Fruit fly (Drosophila melanogaster) whole organism, embryonic: ENCODE measurements around the gene CG5157.

Source experiments
- CG10209 ChIP-seq: fragments of 200-800 bp; sonication (Bioruptor generic); optimal IDR thresholded peaks from 3 replicates; lab custom pipeline; 2017; ENCODE audit warnings: missing biosample characterization, mild to moderate bottlenecking, missing genetic modification characterization, missing genetic modification reagents
- CG11560 ChIP-seq: fragments of 200-800 bp; sonication (Bioruptor generic); IDR thresholded peaks from 3 replicates; pipeline ENCODE4 v1.3.6; 2022; ENCODE audit warnings: missing biosample characterization, missing genetic modification characterization
- CG13624 ChIP-seq: fragments of 200-800 bp; sonication (Bioruptor generic); optimal IDR thresholded peaks from 2 replicates; lab custom pipeline; 2016; ENCODE audit warnings: missing biosample characterization, missing genetic modification characterization
- CG14710 ChIP-seq: fragments of 200-800 bp; sonication (Bioruptor generic); optimal IDR thresholded peaks from 3 replicates; lab custom pipeline; 2019; ENCODE audit warnings: missing biosample characterization, mild to moderate bottlenecking, missing genetic modification characterization, moderate library complexity
- CG14860 ChIP-seq: fragments of 200-800 bp; sonication (Bioruptor generic); IDR thresholded peaks from 3 replicates; pipeline ENCODE4 v1.3.6; 2022; ENCODE audit warnings: missing biosample characterization, missing genetic modification characterization; ENCODE audit not compliant: partially characterized antibody
- CG15696 ChIP-seq: fragments of 200-800 bp; sonication (Bioruptor generic); optimal IDR thresholded peaks from 2 replicates; lab custom pipeline; 2019; ENCODE audit warnings: missing biosample characterization, mild to moderate bottlenecking, missing genetic modification characterization, moderate library complexity
- CG17186 ChIP-seq: fragments of 200-800 bp; sonication (Bioruptor generic); optimal IDR thresholded peaks from 3 replicates; lab custom pipeline; 2017; ENCODE audit warnings: missing biosample characterization, missing genetic modification reagents, missing genetic modification characterization
- CG17328 ChIP-seq: fragments of 200-800 bp; sonication (Bioruptor generic); IDR thresholded peaks from 2 replicates; pipeline ENCODE4 v1.3.6; 2022; ENCODE audit warnings: missing biosample characterization, missing genetic modification characterization
- CG2129 ChIP-seq: fragments of 200-800 bp; sonication (Bioruptor generic); IDR thresholded peaks from 2 replicates; pipeline ENCODE4 v1.3.6; 2022; ENCODE audit warnings: missing biosample characterization, missing genetic modification characterization; ENCODE audit not compliant: partially characterized antibody
- CG3065 ChIP-seq: fragments of 200-800 bp; sonication (Bioruptor generic); optimal IDR thresholded peaks from 2 replicates; lab custom pipeline; 2016; ENCODE audit warnings: missing biosample characterization, missing genetic modification characterization
- CG31388 ChIP-seq: fragments of 200-800 bp; sonication (Bioruptor generic); optimal IDR thresholded peaks from 2 replicates; lab custom pipeline; 2016; ENCODE audit warnings: missing biosample characterization, missing genetic modification characterization
- CG3163 ChIP-seq: fragments of 200-800 bp; sonication (Bioruptor generic); optimal IDR thresholded peaks from 3 replicates; lab custom pipeline; 2016; ENCODE audit warnings: missing biosample characterization, missing genetic modification characterization
- CG3407 ChIP-seq: fragments of 200-800 bp; sonication (Bioruptor generic); optimal IDR thresholded peaks from 2 replicates; lab custom pipeline; 2018; ENCODE audit warnings: missing biosample characterization, mild to moderate bottlenecking, missing genetic modification characterization
- CG3847 ChIP-seq: fragments of 200-800 bp; sonication (Bioruptor generic); IDR thresholded peaks from 2 replicates; pipeline ENCODE4 v1.3.6; 2022; ENCODE audit warnings: missing biosample characterization, missing genetic modification characterization
- CG4424 ChIP-seq: fragments of 200-800 bp; sonication (Bioruptor generic); optimal IDR thresholded peaks from 3 replicates; lab custom pipeline; 2016; ENCODE audit warnings: missing biosample characterization, missing genetic modification characterization
- CG5180 ChIP-seq: fragments of 200-800 bp; sonication (Bioruptor generic); optimal IDR thresholded peaks from 3 replicates; lab custom pipeline; 2017; ENCODE audit warnings: missing biosample characterization, missing genetic modification characterization, mild to moderate bottlenecking, moderate library complexity, missing genetic modification reagents
- CG5245 ChIP-seq: fragments of 200-800 bp; sonication (Bioruptor generic); optimal IDR thresholded peaks from 3 replicates; lab custom pipeline; 2016; ENCODE audit warnings: missing biosample characterization, missing genetic modification characterization
- CG8765 ChIP-seq: fragments of 200-800 bp; sonication (Bioruptor generic); IDR thresholded peaks from 2 replicates; pipeline ENCODE4 v1.3.6; 2022; ENCODE audit warnings: missing biosample characterization, missing genetic modification characterization
- CG9797 ChIP-seq: fragments of 200-800 bp; sonication (Bioruptor generic); optimal IDR thresholded peaks from 3 replicates; lab custom pipeline; 2018; ENCODE audit warnings: missing biosample characterization, mild to moderate bottlenecking, missing genetic modification characterization
- CG9932 ChIP-seq: fragments of 200-800 bp; sonication (Bioruptor generic); IDR thresholded peaks from 2 replicates; pipeline ENCODE4 v1.3.6; 2022; ENCODE audit warnings: missing biosample characterization, missing genetic modification characterization
- Deaf1 ChIP-seq: fragments of 200-800 bp; optimal IDR thresholded peaks from 3 replicates; lab custom pipeline; 2019; ENCODE audit warnings: missing biosample characterization, mild to moderate bottlenecking, missing genetic modification characterization, moderate library complexity
- Doc2 ChIP-seq: fragments of 200-800 bp; sonication (Bioruptor generic); IDR thresholded peaks from 2 replicates; pipeline ENCODE4 v1.3.6; 2022; ENCODE audit warnings: missing biosample characterization, missing genetic modification characterization
- Gug ChIP-seq: fragments of 200-800 bp; sonication (Bioruptor generic); IDR thresholded peaks from 4 replicates; pipeline ENCODE4 v1.3.6; 2022; ENCODE audit warnings: missing biosample characterization, missing genetic modification characterization
- HLHmδ ChIP-seq: fragments of 200-800 bp; sonication (Bioruptor generic); optimal IDR thresholded peaks from 2 replicates; lab custom pipeline; 2018; ENCODE audit warnings: missing biosample characterization, mild to moderate bottlenecking, missing genetic modification characterization, moderate library complexity
- Hr3 ChIP-seq: fragments of 200-800 bp; sonication (Bioruptor generic); optimal IDR thresholded peaks from 3 replicates; lab custom pipeline; 2016; ENCODE audit warnings: missing biosample characterization, missing genetic modification characterization
- MTF-1 ChIP-seq: fragments of 200-800 bp; sonication (Bioruptor generic); optimal IDR thresholded peaks from 2 replicates; lab custom pipeline; 2018; ENCODE audit warnings: missing biosample characterization, mild to moderate bottlenecking, missing genetic modification characterization, borderline replicate concordance
- NC2α ChIP-seq: fragments of 200-800 bp; sonication (Bioruptor generic); optimal IDR thresholded peaks from 2 replicates; lab custom pipeline; 2016; ENCODE audit warnings: missing biosample characterization, missing genetic modification characterization
- Nf-YA ChIP-seq: fragments of 200-800 bp; sonication (Bioruptor generic); IDR thresholded peaks from 2 replicates; pipeline ENCODE4 v1.3.6; 2022; ENCODE audit warnings: missing biosample characterization, missing genetic modification characterization
- Pdp1 ChIP-seq, 2 experiments: fragments of 200-800 bp; sonication (Bioruptor generic); optimal IDR thresholded peaks; 3 replicates each; lab custom pipeline; 2016; ENCODE audit warnings: missing biosample characterization in 2 of 2, missing genetic modification characterization in 2 of 2, mild to moderate bottlenecking in 1 of 2, moderate library complexity in 1 of 2
- Ptx1 ChIP-seq: fragments of 200-800 bp; sonication (Bioruptor generic); IDR thresholded peaks from 2 replicates; pipeline ENCODE4 v1.3.6; 2022; ENCODE audit warnings: missing biosample characterization, missing genetic modification characterization
- Trl ChIP-seq, 3 experiments: fragments of >200 bp in 2 of 3; fragments of 200-800 bp in 1 of 3; sonication (Bioruptor generic) in 1 of 3; optimal IDR thresholded peaks; 2 replicates in 1 of 3; 3 replicates in 2 of 3; lab custom pipeline; 2016 to 2017; ENCODE audit warnings: missing biosample characterization in 1 of 3, missing genetic modification characterization in 1 of 3
- cad ChIP-seq: fragments of >200 bp; optimal IDR thresholded peaks from 2 replicates; lab custom pipeline; 2017; ENCODE audit warnings: missing biosample characterization, missing genetic modification characterization
- cato ChIP-seq: fragments of 200-800 bp; sonication (Bioruptor generic); optimal IDR thresholded peaks from 2 replicates; lab custom pipeline; 2016; ENCODE audit warnings: missing biosample characterization, missing genetic modification characterization, borderline replicate concordance
- crol ChIP-seq: fragments of 200-800 bp; sonication (Bioruptor generic); IDR thresholded peaks from 2 replicates; pipeline ENCODE4 v1.3.6; 2022; ENCODE audit warnings: missing biosample characterization, missing genetic modification characterization
- dm ChIP-seq: fragments of 200-800 bp; sonication (Bioruptor generic); optimal IDR thresholded peaks from 3 replicates; lab custom pipeline; 2016; ENCODE audit warnings: missing biosample characterization, missing genetic modification characterization
- ems ChIP-seq: fragments of 200-800 bp; sonication (Bioruptor generic); optimal IDR thresholded peaks from 3 replicates; lab custom pipeline; 2016; ENCODE audit warnings: missing biosample characterization, missing genetic modification characterization
- gro ChIP-seq: fragments of 200-800 bp; sonication (Bioruptor generic); optimal IDR thresholded peaks from 2 replicates; lab custom pipeline; 2016; ENCODE audit warnings: missing biosample characterization, missing genetic modification characterization
- h ChIP-seq: fragments of >200 bp; optimal IDR thresholded peaks from 2 replicates; lab custom pipeline; 2017
- kay ChIP-seq: fragments of 200-800 bp; sonication (Bioruptor generic); optimal IDR thresholded peaks from 2 replicates; lab custom pipeline; 2016; ENCODE audit warnings: missing biosample characterization, missing genetic modification characterization
- mam ChIP-seq: fragments of 200-800 bp; sonication (Bioruptor generic); optimal IDR thresholded peaks from 3 replicates; lab custom pipeline; 2016; ENCODE audit warnings: missing biosample characterization, missing genetic modification characterization
- org-1 ChIP-seq: fragments of 200-800 bp; sonication (Bioruptor generic); optimal IDR thresholded peaks from 2 replicates; lab custom pipeline; 2017; ENCODE audit warnings: missing biosample characterization, missing genetic modification characterization
- prd ChIP-seq, 3 experiments: fragments of >200 bp in 2 of 3; fragments of 200-800 bp in 1 of 3; sonication (Bioruptor generic) in 1 of 3; optimal IDR thresholded peaks in 2 of 3; IDR thresholded peaks in 1 of 3; 2 replicates in 2 of 3; 3 replicates in 1 of 3; pipeline versions ENCODE4 v1.3.6 to Lab custom; 2017 to 2022; ENCODE audit warnings: missing biosample characterization in 1 of 3, missing genetic modification characterization in 1 of 3
- pzg ChIP-seq: fragments of 200-800 bp; sonication (Bioruptor generic); optimal IDR thresholded peaks from 3 replicates; lab custom pipeline; 2018; ENCODE audit warnings: missing biosample characterization, mild to moderate bottlenecking, missing genetic modification characterization, moderate library complexity
- schlank ChIP-seq: fragments of 200-800 bp; sonication (Bioruptor generic); optimal IDR thresholded peaks from 2 replicates; lab custom pipeline; 2018; ENCODE audit warnings: missing biosample characterization, mild to moderate bottlenecking, missing genetic modification characterization
- sisA ChIP-seq: fragments of 200-800 bp; sonication (Bioruptor generic); IDR thresholded peaks from 2 replicates; pipeline ENCODE4 v1.3.6; 2022; ENCODE audit warnings: missing biosample characterization, missing genetic modification characterization
- stc ChIP-seq: fragments of 200-800 bp; sonication (Bioruptor generic); IDR thresholded peaks from 2 replicates; pipeline ENCODE4 v1.3.6; 2022; ENCODE audit warnings: missing biosample characterization, missing genetic modification characterization
- toy ChIP-seq: fragments of 200-800 bp; sonication (Bioruptor generic); IDR thresholded peaks from 2 replicates; pipeline ENCODE4 v1.3.6; 2022; ENCODE audit warnings: missing biosample characterization, missing genetic modification characterization
- tup ChIP-seq: fragments of 200-800 bp; sonication (Bioruptor generic); optimal IDR thresholded peaks from 2 replicates; lab custom pipeline; 2016; ENCODE audit warnings: missing biosample characterization, mild to moderate bottlenecking, missing genetic modification characterization, moderate library complexity
- usp ChIP-seq: fragments of >200 bp; optimal IDR thresholded peaks from 2 replicates; lab custom pipeline; 2017; ENCODE audit warnings: missing biosample characterization, missing genetic modification characterization

Gene CG5157

dm6 chr3L:16113607-16114337 is 23.9 kb downstream of the CG5157 start (continued):
- peak; percentile 64 for TF ChIP-seq CG15696
- TF ChIP-seq gro (GFP tag; lab: Kevin White, UChicago), result peak; percentile 88
- peak; percentile 32; the same call in 1 of the 3 replicates for TF ChIP-seq CG14860
- TF ChIP-seq Gug (GFP tag; lab: Robert Waterston, UW), result peak; percentile 76; the same call in 3 of the 4 replicates
- no peak for TF ChIP-seq h
- TF ChIP-seq CG9932 (GFP tag; lab: Robert Waterston, UW), result peak; percentile 83
- TF ChIP-seq CG14710 (tag; lab: Kevin White, UChicago), result peak; percentile 73
- no peak for TF ChIP-seq CG31388 (GFP tag; lab: Kevin White, UChicago)
- peak; percentile 60 for TF ChIP-seq schlank (tag; lab: Kevin White, UChicago)
- peak; percentile 76 for TF ChIP-seq CG3163 (GFP tag; lab: Kevin White, UChicago)
- peak; percentile 59 for TF ChIP-seq CG5245 (GFP tag; lab: Kevin White, UChicago)
- peak; percentile 92 for TF ChIP-seq dm
- TF ChIP-seq CG3847 (GFP tag; lab: Robert Waterston, UW), result peak; percentile 89
- TF ChIP-seq Ptx1 (GFP tag; lab: Robert Waterston, UW), result peak; percentile 79
- TF ChIP-seq ems (GFP tag; lab: Kevin White, UChicago), result peak; percentile 86
- TF ChIP-seq pzg, result peak; percentile 86
- no peak for TF ChIP-seq CG5180 (GFP tag; lab: Kevin White, UChicago)
- no peak for TF ChIP-seq MTF-1 (GFP tag; lab: Kevin White, UChicago)
- no peak for TF ChIP-seq CG3065 (GFP tag; lab: Kevin White, UChicago)
- TF ChIP-seq crol (GFP tag; lab: Robert Waterston, UW), result no peak
- TF ChIP-seq cad (GFP tag; lab: Kevin White, UChicago), result peak; percentile 62
- TF ChIP-seq Pdp1 (GFP tag; optimal IDR thresholded peaks at IDR 0.05; lab: Kevin White, UChicago), result peak; percentile 84 to 98
- TF ChIP-seq Deaf1, result no peak
- peak; percentile 83 for TF ChIP-seq kay (GFP tag; lab: Kevin White, UChicago)
- peak; percentile 76 for TF ChIP-seq org-1 (GFP tag; lab: Kevin White, UChicago)
- TF ChIP-seq sisA (GFP tag; lab: Robert Waterston, UW), result peak; percentile 72
- TF ChIP-seq CG3407 (GFP tag; lab: Kevin White, UChicago), result peak; percentile 66
- TF ChIP-seq stc, result peak; percentile 75
- peak; percentile 91 for TF ChIP-seq mam (GFP tag; lab: Kevin White, UChicago)
- peak; percentile 82 for TF ChIP-seq CG17328
- no peak for TF ChIP-seq Doc2
- TF ChIP-seq CG11560 (tag; lab: Robert Waterston, UW), result peak; percentile 18; the same call in 1 of the 3 replicates
- TF ChIP-seq tup (GFP tag; lab: Kevin White, UChicago), result peak; percentile 75
- TF ChIP-seq Hr3, result peak; percentile 79
- TF ChIP-seq CG4424, result peak; percentile 71
- TF ChIP-seq CG13624, result peak; percentile 92
- TF ChIP-seq toy (GFP tag; lab: Robert Waterston, UW), result peak; percentile 52; the same call in 1 of the 2 replicates
- no peak for TF ChIP-seq Trl (optimal IDR thresholded peaks at IDR 0.05; lab: Kevin White, UChicago)
- TF ChIP-seq Trl (GFP tag; optimal IDR thresholded peaks at IDR 0.05; lab: Kevin White, UChicago), result peak; percentile 84
- TF ChIP-seq cato, result peak; percentile 47
- TF ChIP-seq CG9797, result no peak
- TF ChIP-seq NC2α (GFP tag; lab: Kevin White, UChicago), result peak; percentile 37
- peak; percentile 54 for TF ChIP-seq CG8765
- TF ChIP-seq prd (optimal IDR thresholded peaks at IDR 0.05; lab: Kevin White, UChicago), result no peak
- peak; percentile 82 for TF ChIP-seq prd (GFP tag; IDR thresholded peaks at IDR 0.05; lab: Robert Waterston, UW)
- TF ChIP-seq CG2129 (GFP tag; lab: Robert Waterston, UW), result peak; percentile 38; the same call in 1 of the 2 replicates
- TF ChIP-seq CG10209 (GFP tag; lab: Kevin White, UChicago), result peak; percentile 84
- TF ChIP-seq usp, result no peak
- TF ChIP-seq HLHmδ, result peak; percentile 46
- peak; percentile 64; the same call in 1 of the 2 replicates for TF ChIP-seq Nf-YA
- TF ChIP-seq CG17186 (GFP tag; lab: Kevin White, UChicago), result peak; percentile 92
